Worm (Caenorhabditis elegans) whole organism, L1 larva: ENCODE measurements around the gene tsp-1.

ENCODE experiments used
- C04F5.9 ChIP-seq: sonication (generic microtip); optimal IDR thresholded peaks from 2 replicates; lab custom pipeline; 2016; ENCODE audit warnings: missing genetic modification characterization, missing compliant biosample characterization
- F16B12.6 ChIP-seq: fragments of 150-350 bp; optimal IDR thresholded peaks from 2 replicates; lab custom pipeline; 2014; ENCODE audit warnings: missing biosample characterization, missing genetic modification characterization
- Y116A8C.19 ChIP-seq: sonication (generic microtip); optimal IDR thresholded peaks from 2 replicates; lab custom pipeline; 2016; ENCODE audit warnings: missing compliant biosample characterization, missing genetic modification characterization, borderline replicate concordance
- aha-1 ChIP-seq: fragments of 150-350 bp; optimal IDR thresholded peaks from 2 replicates; lab custom pipeline; 2014; ENCODE audit warnings: missing biosample characterization, missing genetic modification characterization
- alr-1 ChIP-seq: fragments of 200-800 bp; sonication (Bioruptor generic); optimal IDR thresholded peaks from 2 replicates; lab custom pipeline; 2018; ENCODE audit warnings: borderline replicate concordance, mild to moderate bottlenecking, missing genetic modification characterization, missing compliant biosample characterization
- aly-2 ChIP-seq: fragments of 150-350 bp; optimal IDR thresholded peaks from 2 replicates; lab custom pipeline; 2014; ENCODE audit warnings: missing biosample characterization, missing genetic modification characterization
- ama-1 ChIP-seq: fragments of 150-350 bp; optimal IDR thresholded peaks from 2 replicates; lab custom pipeline; 2014
- blmp-1 ChIP-seq: fragments of 150-350 bp; optimal IDR thresholded peaks from 2 replicates; lab custom pipeline; 2014; ENCODE audit warnings: missing biosample characterization, missing genetic modification characterization
- ceh-63 ChIP-seq: fragments of 200-800 bp; sonication (Bioruptor generic); optimal IDR thresholded peaks from 2 replicates; lab custom pipeline; 2018; ENCODE audit warnings: mild to moderate bottlenecking, missing genetic modification characterization, missing compliant biosample characterization
- ceh-8 ChIP-seq: fragments of 200-800 bp; sonication (Bioruptor generic); optimal IDR thresholded peaks from 2 replicates; lab custom pipeline; 2018; ENCODE audit warnings: mild to moderate bottlenecking, missing genetic modification characterization, moderate library complexity, missing compliant biosample characterization
- ceh-88 ChIP-seq: fragments of 200-800 bp; sonication (Bioruptor generic); IDR thresholded peaks from 2 replicates; pipeline ENCODE4 v1.3.6; 2022; ENCODE audit warnings: missing genetic modification characterization, missing compliant biosample characterization
- ceh-90 ChIP-seq: sonication (generic microtip); optimal IDR thresholded peaks from 2 replicates; lab custom pipeline; 2016; ENCODE audit warnings: missing genetic modification characterization, missing compliant biosample characterization
- dpl-1 ChIP-seq, 3 experiments: fragments of 150-350 bp in 2 of 3; sonication (generic microtip) in 1 of 3; optimal IDR thresholded peaks; 2 replicates each; lab custom pipeline; 2014 to 2017; ENCODE audit warnings: missing biosample characterization in 3 of 3, missing genetic modification characterization in 3 of 3, missing genetic modification reagents in 3 of 3
- dsc-1 ChIP-seq: sonication (generic microtip); optimal IDR thresholded peaks from 2 replicates; lab custom pipeline; 2016; ENCODE audit warnings: mild to moderate bottlenecking, missing genetic modification characterization, missing compliant biosample characterization
- efl-1 ChIP-seq, 4 experiments: fragments of 150-350 bp; optimal IDR thresholded peaks in 3 of 4; peaks in 1 of 4; 1 replicate in 1 of 4; 2 replicates in 3 of 4; lab custom pipeline; 2014; ENCODE audit warnings: missing biosample characterization in 2 of 4, missing genetic modification characterization in 2 of 4, missing genetic modification reagents in 2 of 4
- efl-3 ChIP-seq: fragments of 200-800 bp; sonication (Bioruptor generic); optimal IDR thresholded peaks from 2 replicates; lab custom pipeline; 2018; ENCODE audit warnings: mild to moderate bottlenecking, missing genetic modification characterization, missing compliant biosample characterization
- egl-13 ChIP-seq: sonication (generic microtip); optimal IDR thresholded peaks from 2 replicates; lab custom pipeline; 2016; ENCODE audit warnings: missing genotype, missing genetic modification reagents, missing genetic modification characterization, missing compliant biosample characterization
- elt-2 ChIP-seq: sonication (generic microtip); optimal IDR thresholded peaks from 2 replicates; lab custom pipeline; 2016; ENCODE audit warnings: missing genetic modification characterization, mild to moderate bottlenecking, inconsistent platforms, missing compliant biosample characterization, missing genetic modification reagents
- elt-3 ChIP-seq, 6 experiments: fragments of 150-350 bp in 1 of 6; sonication (generic microtip); optimal IDR thresholded peaks; 2 replicates each; lab custom pipeline; 2017 to 2018; ENCODE audit warnings: missing biosample characterization in 6 of 6, missing genetic modification characterization in 6 of 6, inconsistent platforms in 1 of 6
- ets-5 ChIP-seq: fragments of 200-800 bp; sonication (Bioruptor generic); IDR thresholded peaks from 2 replicates; pipeline ENCODE4 v1.3.6; 2022; ENCODE audit warnings: missing genetic modification characterization, missing compliant biosample characterization
- fkh-10 ChIP-seq: sonication (generic microtip); optimal IDR thresholded peaks from 2 replicates; lab custom pipeline; 2017; ENCODE audit warnings: missing biosample characterization, missing genetic modification reagents, missing genetic modification characterization
- fkh-4 ChIP-seq: sonication (generic microtip); optimal IDR thresholded peaks from 2 replicates; lab custom pipeline; 2016; ENCODE audit warnings: missing compliant biosample characterization, missing genetic modification characterization, borderline replicate concordance
- fkh-8 ChIP-seq: sonication (generic microtip); optimal IDR thresholded peaks from 2 replicates; lab custom pipeline; 2016; ENCODE audit warnings: mild to moderate bottlenecking, missing genetic modification characterization, missing compliant biosample characterization
- grh-1 ChIP-seq: fragments of 200-800 bp; sonication (Bioruptor generic); IDR thresholded peaks from 2 replicates; pipeline ENCODE4 v1.3.6; 2022; ENCODE audit warnings: missing genetic modification reagents, missing genetic modification characterization, missing compliant biosample characterization
- hpl-2 ChIP-seq: fragments of 150-350 bp; optimal IDR thresholded peaks from 2 replicates; lab custom pipeline; 2014; ENCODE audit warnings: missing biosample characterization, missing genetic modification reagents, missing genetic modification characterization
- isw-1 ChIP-seq: fragments of 200-800 bp; sonication (Bioruptor generic); IDR thresholded peaks from 2 replicates; pipeline ENCODE4 v1.3.6; 2022; ENCODE audit warnings: missing genetic modification characterization, missing compliant biosample characterization
- jun-1 ChIP-seq: fragments of 150-350 bp; optimal IDR thresholded peaks from 2 replicates; lab custom pipeline; 2014; ENCODE audit warnings: missing biosample characterization, missing genetic modification reagents, missing genetic modification characterization
- lin-13 ChIP-seq: fragments of 150-350 bp; optimal IDR thresholded peaks from 2 replicates; lab custom pipeline; 2014; ENCODE audit warnings: missing biosample characterization, missing genetic modification reagents, missing genetic modification characterization
- lin-14 ChIP-seq: fragments of 200-800 bp; sonication (Bioruptor generic); optimal IDR thresholded peaks from 2 replicates; lab custom pipeline; 2018; ENCODE audit warnings: mild to moderate bottlenecking, missing genetic modification characterization, moderate library complexity, missing compliant biosample characterization
- lin-15B ChIP-seq: fragments of 150-350 bp; sonication (generic microtip); optimal IDR thresholded peaks from 3 replicates; lab custom pipeline; 2014; ENCODE audit warnings: missing biosample characterization, missing genetic modification characterization
- lin-35 ChIP-seq, 2 experiments: fragments of 150-350 bp; optimal IDR thresholded peaks; 2 replicates each; lab custom pipeline; 2014; ENCODE audit warnings: missing biosample characterization in 2 of 2, missing genetic modification characterization in 2 of 2, missing genetic modification reagents in 2 of 2
- lin-39 ChIP-seq: fragments of 150-350 bp; optimal IDR thresholded peaks from 2 replicates; lab custom pipeline; 2014; ENCODE audit warnings: missing biosample characterization, missing genetic modification reagents, missing genetic modification characterization
- mdl-1 ChIP-seq, 2 experiments: fragments of 150-350 bp; optimal IDR thresholded peaks; 2 replicates each; lab custom pipeline; 2014 to 2017; ENCODE audit warnings: missing biosample characterization in 2 of 2, missing genetic modification characterization in 2 of 2, inconsistent platforms in 1 of 2
- mep-1 ChIP-seq: fragments of 150-350 bp; optimal IDR thresholded peaks from 2 replicates; lab custom pipeline; 2014; ENCODE audit warnings: missing biosample characterization, missing genetic modification characterization
- nhr-19 ChIP-seq: fragments of 200-800 bp; sonication (Bioruptor generic); conservative IDR thresholded peaks from 2 replicates; pipeline ENCODE4 v1.3.6; 2022; ENCODE audit warnings: missing genetic modification characterization, missing compliant biosample characterization
- nhr-20 ChIP-seq: sonication (generic microtip); optimal IDR thresholded peaks from 2 replicates; lab custom pipeline; 2016; ENCODE audit warnings: mild to moderate bottlenecking, missing genetic modification characterization, missing compliant biosample characterization
- nhr-237 ChIP-seq: fragments of 150-350 bp; optimal IDR thresholded peaks from 2 replicates; lab custom pipeline; 2014; ENCODE audit warnings: missing biosample characterization, missing genetic modification characterization
- nhr-47 ChIP-seq: sonication (generic microtip); optimal IDR thresholded peaks from 2 replicates; lab custom pipeline; 2016; ENCODE audit warnings: mild to moderate bottlenecking, missing genetic modification characterization, moderate library complexity, missing compliant biosample characterization
- nhr-71 ChIP-seq: sonication (generic microtip); optimal IDR thresholded peaks from 2 replicates; lab custom pipeline; 2016; ENCODE audit warnings: mild to moderate bottlenecking, missing genetic modification characterization, moderate library complexity, missing compliant biosample characterization
- nhr-76 ChIP-seq: sonication (generic microtip); optimal IDR thresholded peaks from 2 replicates; lab custom pipeline; 2017; ENCODE audit warnings: missing biosample characterization, missing genetic modification characterization
- nhr-84 ChIP-seq: sonication (generic microtip); optimal IDR thresholded peaks from 2 replicates; lab custom pipeline; 2017; ENCODE audit warnings: missing biosample characterization, missing genetic modification characterization
- nhr-85 ChIP-seq: sonication (generic microtip); peaks from one replicate; lab custom pipeline; 2016; ENCODE audit warnings: missing genetic modification characterization, inconsistent platforms, missing compliant biosample characterization
- sup-37 ChIP-seq: fragments of 200-800 bp; sonication (Bioruptor generic); optimal IDR thresholded peaks from 2 replicates; lab custom pipeline; 2018; ENCODE audit warnings: mild to moderate bottlenecking, missing genetic modification characterization, missing compliant biosample characterization
- tlp-1 ChIP-seq: fragments of 150-350 bp; optimal IDR thresholded peaks from 2 replicates; lab custom pipeline; 2014; ENCODE audit warnings: missing biosample characterization, missing genetic modification characterization
- unc-130 ChIP-seq: fragments of 150-350 bp; optimal IDR thresholded peaks from 2 replicates; lab custom pipeline; 2017; ENCODE audit warnings: missing biosample characterization, missing genetic modification characterization, inconsistent platforms
- unc-62 ChIP-seq: fragments of 150-350 bp; optimal IDR thresholded peaks from 2 replicates; lab custom pipeline; 2014; ENCODE audit warnings: missing biosample characterization, missing genetic modification reagents, missing genetic modification characterization
- unc-86 ChIP-seq: sonication (generic microtip); optimal IDR thresholded peaks from 2 replicates; lab custom pipeline; 2016; ENCODE audit warnings: missing genetic modification characterization, missing compliant biosample characterization
- unc-98 ChIP-seq: fragments of 200-800 bp; sonication (Bioruptor generic); IDR thresholded peaks from 2 replicates; pipeline ENCODE4 v1.3.6; 2022; ENCODE audit warnings: missing genetic modification characterization, missing compliant biosample characterization
- vab-15 ChIP-seq: sonication (generic microtip); optimal IDR thresholded peaks from 2 replicates; lab custom pipeline; 2017; ENCODE audit warnings: missing genotype, mild to moderate bottlenecking, missing genetic modification characterization, missing compliant biosample characterization
- ztf-11 ChIP-seq, 2 experiments: sonication (generic microtip); optimal IDR thresholded peaks; 2 replicates each; lab custom pipeline; 2016 to 2017; ENCODE audit warnings: missing genetic modification characterization in 2 of 2, missing biosample characterization in 1 of 2, missing compliant biosample characterization in 1 of 2

Gene tsp-1

ce11 chrIII:8228916-8229315 lies 10.3 kb downstream of the tsp-1 start (continued):
- TF ChIP-seq dsc-1 (tag; lab: Kevin White, UChicago): no peak
- TF ChIP-seq nhr-71 (tag; lab: Kevin White, UChicago): peak; percentile 16
- peak; percentile 79 for TF ChIP-seq nhr-85 (tag; lab: Kevin White, UChicago)
- TF ChIP-seq mep-1: peak; percentile 56
- no peak for TF ChIP-seq elt-2
- TF ChIP-seq tlp-1: no peak
- peak in 1 of 6 experiments; percentile 39 for TF ChIP-seq elt-3 (tag; optimal IDR thresholded peaks at IDR 0.05; lab: Kevin White, UChicago)
- TF ChIP-seq isw-1 (GFP tag; lab: Robert Waterston, UW): no peak
- TF ChIP-seq nhr-19: no peak
- no peak for TF ChIP-seq fkh-8 (tag; lab: Kevin White, UChicago)
- no peak for TF ChIP-seq vab-15 (tag; lab: Kevin White, UChicago)
- no peak for TF ChIP-seq mdl-1 (tag; optimal IDR thresholded peaks at IDR 0.05; lab: Kevin White, UChicago)
- no peak for TF ChIP-seq nhr-47
- no peak for TF ChIP-seq sup-37 (GFP tag; lab: Kevin White, UChicago)
- peak; percentile 11 for TF ChIP-seq lin-13 (GFP tag; lab: Kevin White, UChicago)

ce11 chrIII:8227511-8227910 lies 11.7 kb downstream of the tsp-1 start, which contains the start of gene fbxl-1:
TSS of gene fbxl-1 (plus strand) at chrIII:8227830.
- TF ChIP-seq nhr-20 (tag; lab: Kevin White, UChicago) (peak; percentile 88), egl-13 (tag; lab: Kevin White, UChicago) (peak; percentile 76), grh-1 (GFP tag; lab: Robert Waterston, UW) (no peak), mdl-1 (tag; optimal IDR thresholded peaks at IDR 0.05; lab: Kevin White, UChicago) (peak in 1 of 2 experiments; percentile 93), unc-130 (tag; lab: Kevin White, UChicago) (peak; percentile 56), mep-1 (peak; percentile 51), unc-62 (no peak), dpl-1 (GFP tag; optimal IDR thresholded peaks at IDR 0.05; lab: Kevin White, UChicago) (peak; percentile 52 to 57 (median 53)), lin-15B (no peak), ceh-63 (GFP tag; lab: Kevin White, UChicago) (peak; percentile 13), efl-3 (GFP tag; lab: Kevin White, UChicago) (no peak), sup-37 (GFP tag; lab: Kevin White, UChicago) (no peak), nhr-71 (tag; lab: Kevin White, UChicago) (peak; percentile 94), nhr-76 (tag; lab: Kevin White, UChicago) (no peak), blmp-1 (tag; lab: Kevin White, UChicago) (peak; percentile 55), lin-35 (GFP tag; optimal IDR thresholded peaks at IDR 0.05; lab: Kevin White, UChicago) (peak; percentile 63 to 82), tlp-1 (no peak), lin-39 (tag; lab: Kevin White, UChicago) (no peak), alr-1 (no peak), nhr-19 (peak; percentile 71), ceh-90 (tag; lab: Kevin White, UChicago) (no peak), C04F5.9 (no peak), nhr-84 (tag; lab: Kevin White, UChicago) (no peak), nhr-237 (tag; lab: Kevin White, UChicago) (no peak), ceh-8 (GFP tag; lab: Kevin White, UChicago) (peak; percentile 29), vab-15 (tag; lab: Kevin White, UChicago) (no peak), unc-98 (GFP tag; lab: Robert Waterston, UW) (no peak), fkh-10 (peak; percentile 21), ets-5 (no peak), lin-14 (GFP tag; lab: Kevin White, UChicago) (peak; percentile 99), aha-1 (tag; lab: Kevin White, UChicago) (no peak), elt-3 (tag; optimal IDR thresholded peaks at IDR 0.05; lab: Kevin White, UChicago) (peak in 2 of 6 experiments; percentile 14 to 61), hpl-2 (GFP tag; lab: Kevin White, UChicago) (no peak), ztf-11 (tag; optimal IDR thresholded peaks at IDR 0.05; lab: Kevin White, UChicago) (peak in 1 of 2 experiments; percentile 73), nhr-85 (tag; lab: Kevin White, UChicago) (no peak), F16B12.6 (tag; lab: Kevin White, UChicago) (peak; percentile 50), aly-2 (tag; lab: Kevin White, UChicago) (no peak), ceh-88 (GFP tag; lab: Robert Waterston, UW) (peak; percentile 43; the same call in 1 of the 2 replicates), efl-1 (optimal IDR thresholded peaks at IDR 0.05; lab: Kevin White, UChicago) (peak; percentile 68 to 70), efl-1 (GFP tag; optimal IDR thresholded peaks at IDR 0.05 in 1 of 2; lab: Kevin White, UChicago) (peak; percentile 48 to 97), ama-1 (lab: Kevin White, UChicago) (no peak), fkh-4 (tag; lab: Kevin White, UChicago) (no peak), jun-1 (tag; lab: Kevin White, UChicago) (peak; percentile 47), unc-86 (tag; lab: Kevin White, UChicago) (peak; percentile 96), Y116A8C.19 (tag; lab: Kevin White, UChicago) (no peak)
